Worm (Caenorhabditis elegans) whole organism, L3 larva: ENCODE data around the gene memb-1.
A peak's percentile ranks its signal among the peaks of the same experiment; 100 is the strongest.

Source experiments
- ZK546.5 ChIP-seq: sonication (generic microtip); optimal IDR thresholded peaks from 2 replicates; lab custom pipeline; 2017; ENCODE audit warnings: missing biosample characterization, missing genetic modification characterization
- ceh-16 ChIP-seq: sonication (generic microtip); optimal IDR thresholded peaks from 2 replicates; lab custom pipeline; 2017; ENCODE audit warnings: missing biosample characterization, missing genetic modification characterization
- ceh-28 ChIP-seq: fragments of 150-350 bp; optimal IDR thresholded peaks from 2 replicates; lab custom pipeline; 2014; ENCODE audit warnings: missing biosample characterization, missing genetic modification reagents, missing genetic modification characterization
- ceh-82 ChIP-seq: fragments of 150-350 bp; optimal IDR thresholded peaks from 2 replicates; lab custom pipeline; 2014; ENCODE audit warnings: missing biosample characterization, missing genetic modification characterization
- ceh-9 ChIP-seq: sonication (generic microtip); optimal IDR thresholded peaks from 2 replicates; lab custom pipeline; 2018; ENCODE audit warnings: missing biosample characterization, missing genetic modification characterization
- daf-12 ChIP-seq: fragments of 150-350 bp; optimal IDR thresholded peaks from 2 replicates; lab custom pipeline; 2014; ENCODE audit warnings: missing biosample characterization, missing genetic modification reagents, missing genetic modification characterization
- egl-27 ChIP-seq: sonication (generic microtip); optimal IDR thresholded peaks from 4 replicates; lab custom pipeline; 2017; ENCODE audit warnings: missing biosample characterization, missing genetic modification reagents, missing genetic modification characterization
- egl-5 ChIP-seq: fragments of 150-350 bp; optimal IDR thresholded peaks from 2 replicates; lab custom pipeline; 2017; ENCODE audit warnings: missing biosample characterization, missing genetic modification reagents, missing genetic modification characterization, inconsistent platforms
- elt-1 ChIP-seq: fragments of 150-350 bp; optimal IDR thresholded peaks from 2 replicates; lab custom pipeline; 2014; ENCODE audit warnings: missing biosample characterization, missing genetic modification characterization
- elt-2 ChIP-seq: sonication (generic microtip); optimal IDR thresholded peaks from 2 replicates; lab custom pipeline; 2016; ENCODE audit warnings: missing genetic modification reagents, mild to moderate bottlenecking, missing genetic modification characterization, missing compliant biosample characterization
- elt-3 ChIP-seq, 3 experiments: fragments of 150-350 bp in 1 of 3; sonication (generic microtip) in 2 of 3; optimal IDR thresholded peaks; 2 replicates in 2 of 3; 4 replicates in 1 of 3; lab custom pipeline; 2014 to 2017; ENCODE audit warnings: missing biosample characterization in 3 of 3, missing genetic modification characterization in 3 of 3
- eor-1 ChIP-seq, 2 experiments: fragments of 150-350 bp; optimal IDR thresholded peaks; 2 replicates each; lab custom pipeline; 2014 to 2018; ENCODE audit warnings: missing biosample characterization in 2 of 2, missing genetic modification characterization in 2 of 2
- fkh-10 ChIP-seq: sonication (generic microtip); optimal IDR thresholded peaks from 2 replicates; lab custom pipeline; 2017; ENCODE audit warnings: missing biosample characterization, missing genetic modification reagents, missing genetic modification characterization
- fkh-2 ChIP-seq: fragments of 150-350 bp; optimal IDR thresholded peaks from 2 replicates; lab custom pipeline; 2014; ENCODE audit warnings: missing biosample characterization, missing genetic modification reagents, missing genetic modification characterization
- fos-1 ChIP-seq: fragments of 150-350 bp; optimal IDR thresholded peaks from 2 replicates; lab custom pipeline; 2014; ENCODE audit warnings: missing biosample characterization, missing genetic modification characterization
- hmg-11 ChIP-seq: sonication (generic microtip); optimal IDR thresholded peaks from 2 replicates; lab custom pipeline; 2016; ENCODE audit warnings: missing genetic modification characterization, missing compliant biosample characterization
- jun-1 ChIP-seq: fragments of 150-350 bp; optimal IDR thresholded peaks from 2 replicates; lab custom pipeline; 2014; ENCODE audit warnings: missing biosample characterization, missing genetic modification reagents, missing genetic modification characterization
- lin-15B ChIP-seq: fragments of 150-350 bp; optimal IDR thresholded peaks from 2 replicates; lab custom pipeline; 2014; ENCODE audit warnings: missing biosample characterization, missing genetic modification characterization
- lin-39 ChIP-seq: fragments of 150-350 bp; optimal IDR thresholded peaks from 2 replicates; lab custom pipeline; 2018; ENCODE audit warnings: missing biosample characterization, missing genetic modification reagents, missing genetic modification characterization
- lsy-12 ChIP-seq: sonication (generic microtip); optimal IDR thresholded peaks from 2 replicates; lab custom pipeline; 2016; ENCODE audit warnings: mild to moderate bottlenecking, missing genetic modification characterization, missing compliant biosample characterization
- mml-1 ChIP-seq: fragments of 150-350 bp; sonication (generic microtip); optimal IDR thresholded peaks from 3 replicates; lab custom pipeline; 2014; ENCODE audit warnings: missing biosample characterization, missing genetic modification characterization
- nfya-1 ChIP-seq: sonication (generic microtip); optimal IDR thresholded peaks from 2 replicates; lab custom pipeline; 2017; ENCODE audit warnings: missing genetic modification characterization, mild to moderate bottlenecking, missing compliant biosample characterization, antibody characterized with exemption, moderate library complexity; ENCODE audit not compliant: insufficient read depth
- nhr-11 ChIP-seq: fragments of 150-350 bp; optimal IDR thresholded peaks from 2 replicates; lab custom pipeline; 2014; ENCODE audit warnings: missing biosample characterization, missing genetic modification characterization
- nhr-12 ChIP-seq: fragments of 150-350 bp; optimal IDR thresholded peaks from 2 replicates; lab custom pipeline; 2014; ENCODE audit warnings: missing biosample characterization, missing genetic modification characterization
- nhr-67 ChIP-seq: fragments of 150-350 bp; optimal IDR thresholded peaks from 2 replicates; lab custom pipeline; 2014; ENCODE audit warnings: missing biosample characterization, missing genetic modification characterization
- nhr-77 ChIP-seq: fragments of 150-350 bp; optimal IDR thresholded peaks from 2 replicates; lab custom pipeline; 2014; ENCODE audit warnings: missing biosample characterization, missing genetic modification characterization
- pha-4 ChIP-seq: fragments of 150-350 bp; optimal IDR thresholded peaks from 2 replicates; lab custom pipeline; 2014; ENCODE audit warnings: missing biosample characterization, missing genetic modification reagents, missing genetic modification characterization
- pqm-1 ChIP-seq: fragments of 150-350 bp; optimal IDR thresholded peaks from 2 replicates; lab custom pipeline; 2017; ENCODE audit warnings: missing biosample characterization, missing genetic modification characterization, inconsistent platforms
- sea-2 ChIP-seq: fragments of 150-350 bp; sonication (generic microtip); optimal IDR thresholded peaks from 4 replicates; lab custom pipeline; 2014; ENCODE audit warnings: missing biosample characterization, missing genetic modification reagents, missing genetic modification characterization
- snpc-4 ChIP-seq: fragments of 150-350 bp; optimal IDR thresholded peaks from 2 replicates; lab custom pipeline; 2014; ENCODE audit warnings: missing biosample characterization, missing genetic modification characterization
- unc-62 ChIP-seq: fragments of 150-350 bp; sonication (generic microtip); optimal IDR thresholded peaks from 4 replicates; lab custom pipeline; 2014; ENCODE audit warnings: missing biosample characterization, missing genetic modification reagents, missing genetic modification characterization
- zag-1 ChIP-seq: fragments of 150-350 bp; optimal IDR thresholded peaks from 2 replicates; lab custom pipeline; 2014; ENCODE audit warnings: missing biosample characterization, missing genetic modification characterization
- ztf-4 ChIP-seq: fragments of 150-350 bp; optimal IDR thresholded peaks from 2 replicates; lab custom pipeline; 2014; ENCODE audit warnings: missing biosample characterization, missing genetic modification characterization

memb-1 gene

ce11 chrX:9452483-9453198, 11.3 kb upstream of the memb-1 start, which contains the start of gene ZK899.3:
Gene ZK899.3, plus strand, starts transcription at chrX:9453148.
- TF ChIP-seq pqm-1 (tag; lab: Kevin White, UChicago), result peak; percentile 52
- no peak for TF ChIP-seq fos-1
- TF ChIP-seq ztf-4, result no peak
- TF ChIP-seq ceh-82 (tag; lab: Kevin White, UChicago), result no peak
- TF ChIP-seq sea-2, result no peak
- TF ChIP-seq daf-12, result no peak
- no peak for TF ChIP-seq nhr-11
- peak; percentile 63 for TF ChIP-seq elt-2 (tag; lab: Kevin White, UChicago)
- TF ChIP-seq egl-5 (tag; lab: Kevin White, UChicago), result no peak
- TF ChIP-seq ceh-28 (tag; lab: Kevin White, UChicago), result no peak
- TF ChIP-seq snpc-4 (tag; lab: Kevin White, UChicago), result no peak
- TF ChIP-seq, all 47 proteins: peak for 2

ce11 chrX:9451944-9452453, 10.6 kb upstream of the memb-1 start, which contains the start of gene ZK899.2:
Gene ZK899.2, minus strand, starts transcription at chrX:9451994.
- TF ChIP-seq ceh-9, result no peak
- no peak for TF ChIP-seq jun-1
- TF ChIP-seq ZK546.5, result no peak
- TF ChIP-seq mml-1 (tag; lab: Kevin White, UChicago), result no peak
- TF ChIP-seq fkh-10, result no peak
- TF ChIP-seq pha-4 (tag; lab: Kevin White, UChicago), result peak; percentile 91
- no peak for TF ChIP-seq lsy-12 (tag; lab: Kevin White, UChicago)

ce11 chrX:9449330-9449729, 8.0 kb upstream of the memb-1 start, which contains the start of gene ZK899.7:
Gene ZK899.7, minus strand, starts transcription at chrX:9449430.
- TF ChIP-seq mml-1 (tag; lab: Kevin White, UChicago) (no peak), fkh-2 (tag; lab: Kevin White, UChicago) (no peak), nhr-12 (tag; lab: Kevin White, UChicago) (no peak), daf-12 (no peak), eor-1 (tag; optimal IDR thresholded peaks at IDR 0.05; lab: Kevin White, UChicago) (no peak), pha-4 (tag; lab: Kevin White, UChicago) (no peak)
- TF ChIP-seq, all 47 proteins: peak for 0

ce11 chrX:9446177-9446694, 4.9 kb upstream of the memb-1 start, which contains the start of gene ZK899.1:
Gene ZK899.1, plus strand, starts transcription at chrX:9446644.
- TF ChIP-seq egl-5 (tag; lab: Kevin White, UChicago) (no peak), pqm-1 (tag; lab: Kevin White, UChicago) (peak; percentile 54), fkh-2 (tag; lab: Kevin White, UChicago) (no peak), eor-1 (tag; optimal IDR thresholded peaks at IDR 0.05; lab: Kevin White, UChicago) (no peak), ceh-16 (tag; lab: Kevin White, UChicago) (no peak), lin-39 (tag; lab: Kevin White, UChicago) (no peak), sea-2 (no peak), elt-3 (tag; optimal IDR thresholded peaks at IDR 0.05; lab: Kevin White, UChicago) (no peak), nhr-67 (tag; lab: Kevin White, UChicago) (no peak), ceh-9 (no peak), unc-62 (GFP tag; lab: Kevin White, UChicago) (no peak), elt-2 (tag; lab: Kevin White, UChicago) (peak; percentile 91), fos-1 (peak; percentile 51), fkh-10 (no peak), lsy-12 (tag; lab: Kevin White, UChicago) (no peak), pha-4 (tag; lab: Kevin White, UChicago) (no peak), nhr-77 (tag; lab: Kevin White, UChicago) (no peak), egl-27 (no peak), mml-1 (tag; lab: Kevin White, UChicago) (no peak), nfya-1 (no peak), lin-15B (tag; lab: Kevin White, UChicago) (no peak), ceh-82 (tag; lab: Kevin White, UChicago) (no peak), hmg-11 (tag; lab: Kevin White, UChicago) (no peak), elt-1 (tag; lab: Kevin White, UChicago) (no peak), ceh-28 (tag; lab: Kevin White, UChicago) (no peak), jun-1 (peak; percentile 82), snpc-4 (tag; lab: Kevin White, UChicago) (no peak), zag-1 (no peak)
